Worm (Caenorhabditis elegans): ENCODE data around the gene C17C3.24.

- TF ChIP-seq flt-1 (GFP tag; IDR thresholded peaks at IDR 0.05) (no peak), ztf-23 (GFP tag; IDR thresholded peaks at IDR 0.05) (no peak), ztf-29 (GFP tag; IDR thresholded peaks at IDR 0.05) (no peak), med-1 (GFP tag; optimal IDR thresholded peaks at IDR 0.05; ENCODE audit: insufficient read depth) (no peak), klf-2 (GFP tag; conservative IDR thresholded peaks at IDR 0.05) (no peak), cog-1 (tag; optimal IDR thresholded peaks at IDR 0.05) (no peak), ref-1 (GFP tag; conservative IDR thresholded peaks at IDR 0.05) (no peak)
These were observed 28.7 kb upstream of the C17C3.24 start, which contains the start of the genes C17C3.1 and C17C3.15 for ce11 chrII:5570272-5570671.
